Worm (Caenorhabditis elegans): ENCODE results near the gene pals-23.

ce11 chrIII:92247-92646 is 32.3 kb upstream of the pals-23 start:
- TF ChIP-seq dao-5 (tag; optimal IDR thresholded peaks at IDR 0.05), result no peak
- no peak for TF ChIP-seq him-1 (tag; optimal IDR thresholded peaks at IDR 0.05)
- no peak for TF ChIP-seq W03F9.2 (tag; optimal IDR thresholded peaks at IDR 0.05)
